Fruit fly (Drosophila melanogaster): ENCODE data around the gene CG43057.

Gene CG43057

dm6 chr2L:8274958-8275584 is 31.3 kb upstream of the CG43057 start (continued):
- TF ChIP-seq Hr78 (GFP tag; optimal IDR thresholded peaks at IDR 0.05) = peak in 1 of 2 experiments; percentile 17
- no peak for TF ChIP-seq CG13287 (GFP tag; IDR thresholded peaks at IDR 0.05; ENCODE audit: partially characterized antibody)
- TF ChIP-seq Pdp1 (GFP tag; optimal IDR thresholded peaks at IDR 0.05) = no peak
- peak; percentile 78 for TF ChIP-seq CG7839 (tag; optimal IDR thresholded peaks at IDR 0.05)
- peak; percentile 58 for TF ChIP-seq Chrac-16 (GFP tag; optimal IDR thresholded peaks at IDR 0.05)
- TF ChIP-seq slbo (GFP tag; IDR thresholded peaks at IDR 0.05) = peak; percentile 60
- TF ChIP-seq CG8765 (GFP tag; IDR thresholded peaks at IDR 0.05) = no peak; the same call in 1 of the 2 replicates
- TF ChIP-seq NC2α (GFP tag; optimal IDR thresholded peaks at IDR 0.05) = no peak
- TF ChIP-seq CG10147 (GFP tag; optimal IDR thresholded peaks at IDR 0.05) = peak; percentile 57
- no peak for TF ChIP-seq dati (GFP tag; IDR thresholded peaks at IDR 0.05)
- TF ChIP-seq grn (GFP tag; optimal IDR thresholded peaks at IDR 0.05) = peak; percentile 61
- no peak for TF ChIP-seq Hand (GFP tag; optimal IDR thresholded peaks at IDR 0.05)
- TF ChIP-seq CG11504 (tag; optimal IDR thresholded peaks at IDR 0.05) = peak; percentile 80
- no peak for TF ChIP-seq ap (GFP tag; IDR thresholded peaks at IDR 0.05)
- TF ChIP-seq her (GFP tag; optimal IDR thresholded peaks at IDR 0.05) = no peak
- no peak for TF ChIP-seq pfk (GFP tag; optimal IDR thresholded peaks at IDR 0.05)
- TF ChIP-seq CG10267 (tag; optimal IDR thresholded peaks at IDR 0.05) = peak; percentile 80
- TF ChIP-seq CG34224 (GFP tag; IDR thresholded peaks at IDR 0.05; ENCODE audit: partially characterized antibody) = no peak
- TF ChIP-seq sd (tag; optimal IDR thresholded peaks at IDR 0.05) = peak; percentile 27
- TF ChIP-seq emc (GFP tag; optimal IDR thresholded peaks at IDR 0.05) = no peak
- no peak for TF ChIP-seq fru (optimal IDR thresholded peaks at IDR 0.05)
- TF ChIP-seq ato (GFP tag; IDR thresholded peaks at IDR 0.05; ENCODE audit: partially characterized antibody) = no peak
- TF ChIP-seq ssp (GFP tag; IDR thresholded peaks at IDR 0.05) = no peak
- no peak; the same call in 1 of the 2 replicates for TF ChIP-seq E2f2 (GFP tag; IDR thresholded peaks at IDR 0.05)
- TF ChIP-seq CG11398 (GFP tag; optimal IDR thresholded peaks at IDR 0.05) = no peak
- peak; percentile 39 for TF ChIP-seq ind (GFP tag; optimal IDR thresholded peaks at IDR 0.05)
- TF ChIP-seq CG1529 (GFP tag; optimal IDR thresholded peaks at IDR 0.05) = peak; percentile 32
- TF ChIP-seq CG1832 (GFP tag; optimal IDR thresholded peaks at IDR 0.05) = no peak
- TF ChIP-seq CG12236 (GFP tag; optimal IDR thresholded peaks at IDR 0.05) = no peak
- TF ChIP-seq Hsf (GFP tag; optimal IDR thresholded peaks at IDR 0.05) = peak; percentile 67
- peak; percentile 65 for TF ChIP-seq tio (GFP tag; optimal IDR thresholded peaks at IDR 0.05)
- TF ChIP-seq cwo (GFP tag; optimal IDR thresholded peaks at IDR 0.05) = no peak
- no peak for TF ChIP-seq jigr1 (GFP tag; IDR thresholded peaks at IDR 0.05)
- TF ChIP-seq Atf6 (GFP tag; IDR thresholded peaks at IDR 0.05) = peak; percentile 55; the same call in 1 of the 2 replicates
- TF ChIP-seq nom (GFP tag; optimal IDR thresholded peaks at IDR 0.05) = peak; percentile 15
- TF ChIP-seq D19A (tag; optimal IDR thresholded peaks at IDR 0.05) = peak; percentile 75
- no peak for TF ChIP-seq ham (GFP tag; IDR thresholded peaks at IDR 0.05)
- no peak for TF ChIP-seq ems (GFP tag; optimal IDR thresholded peaks at IDR 0.05)
- TF ChIP-seq zf30C (GFP tag; optimal IDR thresholded peaks at IDR 0.05) = no peak
- TF ChIP-seq YL-1 (GFP tag; optimal IDR thresholded peaks at IDR 0.05) = no peak
- TF ChIP-seq corto (GFP tag; optimal IDR thresholded peaks at IDR 0.05) = no peak
- peak; percentile 42; the same call in 1 of the 3 replicates for TF ChIP-seq croc (GFP tag; conservative IDR thresholded peaks at IDR 0.05)
- TF ChIP-seq mam (GFP tag; optimal IDR thresholded peaks at IDR 0.05) = no peak
- peak; percentile 3 for TF ChIP-seq Ets65A (GFP tag)
- TF ChIP-seq danr (GFP tag; IDR thresholded peaks at IDR 0.05) = peak; percentile 33; the same call in 1 of the 2 replicates
- TF ChIP-seq p53 (GFP tag; optimal IDR thresholded peaks at IDR 0.05) = no peak
- TF ChIP-seq tup (GFP tag; optimal IDR thresholded peaks at IDR 0.05) = no peak
- TF ChIP-seq CG31388 (GFP tag; optimal IDR thresholded peaks at IDR 0.05) = no peak
- TF ChIP-seq kay (GFP tag; optimal IDR thresholded peaks at IDR 0.05) = peak; percentile 3
- TF ChIP-seq wor (GFP tag; IDR thresholded peaks at IDR 0.05) = no peak

All from whole organism, embryonic.